Fruit fly (Drosophila melanogaster) whole organism, embryonic: ENCODE results near the gene SsRbeta.

Source experiments
- Abd-B ChIP-seq: fragments of 200-800 bp; sonication (Bioruptor generic); optimal IDR thresholded peaks from 2 replicates; lab custom pipeline; 2018; ENCODE audit warnings: missing biosample characterization, mild to moderate bottlenecking, missing genetic modification characterization, moderate library complexity
- CG10267 ChIP-seq: fragments of 200-800 bp; sonication (Bioruptor generic); optimal IDR thresholded peaks from 2 replicates; lab custom pipeline; 2018; ENCODE audit warnings: missing biosample characterization, mild to moderate bottlenecking, missing genetic modification characterization, moderate library complexity
- CG10959 ChIP-seq: fragments of 200-800 bp; sonication (Bioruptor generic); IDR thresholded peaks from 2 replicates; pipeline ENCODE4 v1.3.6; 2022; ENCODE audit warnings: missing biosample characterization, missing genetic modification characterization
- CG11093 ChIP-seq: fragments of 200-800 bp; sonication (Bioruptor generic); IDR thresholded peaks from 3 replicates; pipeline ENCODE4 v1.3.6; 2022; ENCODE audit warnings: missing biosample characterization, missing genetic modification characterization
- CG11398 ChIP-seq: fragments of 200-800 bp; sonication (Bioruptor generic); optimal IDR thresholded peaks from 2 replicates; lab custom pipeline; 2016; ENCODE audit warnings: missing biosample characterization, missing genetic modification characterization
- CG11695 ChIP-seq: fragments of 200-800 bp; sonication (Bioruptor generic); IDR thresholded peaks from 3 replicates; pipeline ENCODE4 v1.3.6; 2022; ENCODE audit warnings: missing biosample characterization, missing genetic modification characterization
- CG13624 ChIP-seq: fragments of 200-800 bp; sonication (Bioruptor generic); optimal IDR thresholded peaks from 2 replicates; lab custom pipeline; 2016; ENCODE audit warnings: missing biosample characterization, missing genetic modification characterization
- CG14710 ChIP-seq: fragments of 200-800 bp; sonication (Bioruptor generic); optimal IDR thresholded peaks from 3 replicates; lab custom pipeline; 2019; ENCODE audit warnings: missing biosample characterization, mild to moderate bottlenecking, missing genetic modification characterization, moderate library complexity
- CG15269 ChIP-seq: fragments of 200-800 bp; sonication (Bioruptor generic); optimal IDR thresholded peaks from 2 replicates; lab custom pipeline; 2018; ENCODE audit warnings: missing biosample characterization, mild to moderate bottlenecking, missing genetic modification characterization, moderate library complexity
- CG1603 ChIP-seq: fragments of 200-800 bp; sonication (Bioruptor generic); optimal IDR thresholded peaks from 2 replicates; lab custom pipeline; 2019; ENCODE audit warnings: missing biosample characterization, mild to moderate bottlenecking, missing genetic modification characterization, moderate library complexity
- CG16863 ChIP-seq: fragments of 200-800 bp; sonication (Bioruptor generic); optimal IDR thresholded peaks from 3 replicates; lab custom pipeline; 2016; ENCODE audit warnings: missing biosample characterization, missing genetic modification characterization
- CG17829 ChIP-seq: fragments of 200-800 bp; optimal IDR thresholded peaks from 2 replicates; lab custom pipeline; 2019; ENCODE audit warnings: missing biosample characterization, mild to moderate bottlenecking, missing genetic modification characterization, moderate library complexity
- CG18262 ChIP-seq: fragments of 200-800 bp; optimal IDR thresholded peaks from 3 replicates; lab custom pipeline; 2019; ENCODE audit warnings: missing biosample characterization, mild to moderate bottlenecking, missing genetic modification characterization, moderate library complexity
- CG2116 ChIP-seq: fragments of 200-800 bp; sonication (Bioruptor generic); optimal IDR thresholded peaks from 3 replicates; lab custom pipeline; 2018; ENCODE audit warnings: missing biosample characterization, mild to moderate bottlenecking, missing genetic modification characterization
- CG4730 ChIP-seq: fragments of 200-800 bp; sonication (Bioruptor generic); IDR thresholded peaks from 2 replicates; pipeline ENCODE4 v1.3.6; 2022; ENCODE audit warnings: missing biosample characterization, missing genetic modification characterization
- CG6654 ChIP-seq: fragments of 200-800 bp; sonication (Bioruptor generic); optimal IDR thresholded peaks from 2 replicates; lab custom pipeline; 2017; ENCODE audit warnings: missing biosample characterization, mild to moderate bottlenecking, missing genetic modification characterization
- CG8290 ChIP-seq, 3 experiments: fragments of 200-800 bp; sonication (Bioruptor generic); optimal IDR thresholded peaks; 2 replicates each; lab custom pipeline; 2016 to 2019; ENCODE audit warnings: missing biosample characterization in 3 of 3, missing genetic modification characterization in 3 of 3, mild to moderate bottlenecking in 2 of 3, moderate library complexity in 1 of 3
- CG9609 ChIP-seq: fragments of 200-800 bp; sonication (Bioruptor generic); optimal IDR thresholded peaks from 3 replicates; lab custom pipeline; 2016; ENCODE audit warnings: missing biosample characterization, missing genetic modification characterization
- CG9932 ChIP-seq: fragments of 200-800 bp; sonication (Bioruptor generic); IDR thresholded peaks from 2 replicates; pipeline ENCODE4 v1.3.6; 2022; ENCODE audit warnings: missing biosample characterization, missing genetic modification characterization
- CTCF ChIP-seq: fragments of 200-800 bp; sonication (Bioruptor generic); optimal IDR thresholded peaks from 2 replicates; lab custom pipeline; 2017; ENCODE audit warnings: missing biosample characterization, mild to moderate bottlenecking, missing genetic modification characterization, moderate library complexity
- Dbx ChIP-seq: fragments of 200-800 bp; sonication (Bioruptor generic); IDR thresholded peaks from 3 replicates; pipeline ENCODE4 v1.3.6; 2022; ENCODE audit warnings: missing biosample characterization, missing genetic modification characterization
- Fer3 ChIP-seq: fragments of 200-800 bp; sonication (Bioruptor generic); optimal IDR thresholded peaks from 2 replicates; lab custom pipeline; 2018; ENCODE audit warnings: missing biosample characterization, mild to moderate bottlenecking, missing genetic modification characterization, moderate library complexity
- Hand ChIP-seq: fragments of 200-800 bp; sonication (Bioruptor generic); optimal IDR thresholded peaks from 2 replicates; lab custom pipeline; 2017; ENCODE audit warnings: mild to moderate bottlenecking, missing biosample characterization, missing genetic modification reagents, missing genetic modification characterization
- Jarid2 ChIP-seq: fragments of 200-800 bp; sonication (Bioruptor generic); optimal IDR thresholded peaks from 3 replicates; lab custom pipeline; 2017; ENCODE audit warnings: mild to moderate bottlenecking, missing biosample characterization, missing genetic modification reagents, missing genetic modification characterization
- Med ChIP-seq: fragments of 200-800 bp; sonication (Bioruptor generic); peaks from one replicate; lab custom pipeline; 2016; ENCODE audit warnings: missing biosample characterization, missing genetic modification characterization, mild to moderate bottlenecking, inconsistent platforms, moderate library complexity
- NC2β ChIP-seq: fragments of 200-800 bp; sonication (Bioruptor generic); optimal IDR thresholded peaks from 2 replicates; lab custom pipeline; 2016; ENCODE audit warnings: missing biosample characterization, missing genetic modification characterization
- Sin3A ChIP-seq: fragments of >200 bp; optimal IDR thresholded peaks from 2 replicates; lab custom pipeline; 2018
- Sry-β ChIP-seq: fragments of 200-800 bp; sonication (Bioruptor generic); optimal IDR thresholded peaks from 2 replicates; lab custom pipeline; 2018; ENCODE audit warnings: missing biosample characterization, mild to moderate bottlenecking, missing genetic modification characterization, moderate library complexity
- Xrp1 ChIP-seq: fragments of 200-800 bp; sonication (Bioruptor generic); IDR thresholded peaks from 2 replicates; pipeline ENCODE4 v1.3.6; 2022; ENCODE audit warnings: missing biosample characterization, missing genetic modification characterization
- aop ChIP-seq: fragments of 200-800 bp; sonication (Bioruptor generic); IDR thresholded peaks from 2 replicates; pipeline ENCODE4 v1.3.6; 2022; ENCODE audit warnings: missing biosample characterization, missing genetic modification characterization
- ara ChIP-seq: fragments of 200-800 bp; sonication (Bioruptor generic); IDR thresholded peaks from 2 replicates; pipeline ENCODE4 v1.3.6; 2022; ENCODE audit warnings: missing biosample characterization, missing genetic modification characterization
- ato ChIP-seq: fragments of 200-800 bp; sonication (Bioruptor generic); IDR thresholded peaks from 2 replicates; pipeline ENCODE4 v1.3.6; 2022; ENCODE audit warnings: missing biosample characterization, missing genetic modification characterization; ENCODE audit not compliant: partially characterized antibody
- bcd ChIP-seq: fragments of 200-800 bp; sonication (Bioruptor generic); optimal IDR thresholded peaks from 2 replicates; lab custom pipeline; 2017; ENCODE audit warnings: missing biosample characterization, mild to moderate bottlenecking, missing genetic modification characterization
- bigmax ChIP-seq: fragments of 200-800 bp; sonication (Bioruptor generic); optimal IDR thresholded peaks from 2 replicates; lab custom pipeline; 2018; ENCODE audit warnings: missing biosample characterization, mild to moderate bottlenecking, missing genetic modification characterization
- dmrt11E ChIP-seq: fragments of 200-800 bp; sonication (Bioruptor generic); optimal IDR thresholded peaks from 3 replicates; lab custom pipeline; 2018; ENCODE audit warnings: missing biosample characterization, mild to moderate bottlenecking, missing genetic modification characterization, moderate library complexity
- dmrt99B ChIP-seq: fragments of 200-800 bp; sonication (Bioruptor generic); optimal IDR thresholded peaks from 2 replicates; lab custom pipeline; 2018; ENCODE audit warnings: missing biosample characterization, mild to moderate bottlenecking, missing genetic modification characterization, moderate library complexity
- fd3F ChIP-seq: fragments of 200-800 bp; sonication (Bioruptor generic); optimal IDR thresholded peaks from 2 replicates; lab custom pipeline; 2018; ENCODE audit warnings: missing biosample characterization, mild to moderate bottlenecking, missing genetic modification characterization, moderate library complexity
- ftz-f1 ChIP-seq: fragments of 200-800 bp; sonication (Bioruptor generic); optimal IDR thresholded peaks from 2 replicates; lab custom pipeline; 2016; ENCODE audit warnings: missing biosample characterization, missing genetic modification characterization
- hb ChIP-seq: fragments of 200-800 bp; sonication (Bioruptor generic); IDR thresholded peaks from 3 replicates; pipeline ENCODE4 v1.3.6; 2022; ENCODE audit warnings: missing biosample characterization, missing genetic modification characterization; ENCODE audit not compliant: partially characterized antibody
- lola ChIP-seq, 3 experiments: fragments of >200 bp in 2 of 3; fragments of 200-800 bp in 1 of 3; sonication (Bioruptor generic) in 1 of 3; optimal IDR thresholded peaks; 2 replicates each; lab custom pipeline; 2017 to 2019; ENCODE audit warnings: missing biosample characterization in 3 of 3, missing genetic modification characterization in 3 of 3, mild to moderate bottlenecking in 1 of 3, moderate library complexity in 1 of 3
- prd ChIP-seq, 3 experiments: fragments of >200 bp in 2 of 3; fragments of 200-800 bp in 1 of 3; sonication (Bioruptor generic) in 1 of 3; optimal IDR thresholded peaks in 2 of 3; IDR thresholded peaks in 1 of 3; 2 replicates in 2 of 3; 3 replicates in 1 of 3; pipeline versions ENCODE4 v1.3.6 to Lab custom; 2017 to 2022; ENCODE audit warnings: missing biosample characterization in 1 of 3, missing genetic modification characterization in 1 of 3
- slbo ChIP-seq: fragments of 200-800 bp; sonication (Bioruptor generic); IDR thresholded peaks from 2 replicates; pipeline ENCODE4 v1.3.6; 2022; ENCODE audit warnings: missing biosample characterization, missing genetic modification characterization
- sna ChIP-seq: fragments of 200-800 bp; sonication (Bioruptor generic); IDR thresholded peaks from 2 replicates; pipeline ENCODE4 v1.3.6; 2022; ENCODE audit warnings: missing biosample characterization, missing genetic modification characterization; ENCODE audit not compliant: partially characterized antibody
- stc ChIP-seq: fragments of 200-800 bp; sonication (Bioruptor generic); IDR thresholded peaks from 2 replicates; pipeline ENCODE4 v1.3.6; 2022; ENCODE audit warnings: missing biosample characterization, missing genetic modification characterization
- tin ChIP-seq: fragments of 200-800 bp; sonication (Bioruptor generic); optimal IDR thresholded peaks from 3 replicates; lab custom pipeline; 2016; ENCODE audit warnings: missing biosample characterization, missing genetic modification characterization
- ttk ChIP-seq: fragments of 200-800 bp; sonication (Bioruptor generic); IDR thresholded peaks from 2 replicates; pipeline ENCODE4 v2.1.2; 2022; ENCODE audit warnings: missing biosample characterization, missing genetic modification characterization
- vnd ChIP-seq: fragments of 200-800 bp; sonication (Bioruptor generic); IDR thresholded peaks from 3 replicates; pipeline ENCODE4 v1.3.6; 2022; ENCODE audit warnings: missing biosample characterization, missing genetic modification characterization; ENCODE audit not compliant: partially characterized antibody
- vvl ChIP-seq: fragments of 200-800 bp; sonication (Bioruptor generic); IDR thresholded peaks from 2 replicates; pipeline ENCODE4 v1.3.6; 2022; ENCODE audit warnings: missing biosample characterization, missing genetic modification characterization

Gene SsRbeta

dm6 chr3L:16128973-16129745 is at the start of gene SsRbeta (continued):
- TF ChIP-seq prd (optimal IDR thresholded peaks at IDR 0.05; lab: Kevin White, UChicago) (no peak), prd (GFP tag; IDR thresholded peaks at IDR 0.05; lab: Robert Waterston, UW) (peak; percentile 49), Med (GFP tag; lab: Kevin White, UChicago) (peak; percentile 91), CG9932 (GFP tag; lab: Robert Waterston, UW) (peak; percentile 76), CG4730 (GFP tag; lab: Robert Waterston, UW) (peak; percentile 37), CG13624 (GFP tag; lab: Kevin White, UChicago) (peak; percentile 43), ftz-f1 (no peak), Abd-B (GFP tag; lab: Kevin White, UChicago) (peak; percentile 3), Sin3A (lab: Kevin White, UChicago) (peak; percentile 37), CG18262 (tag; lab: Kevin White, UChicago) (peak; percentile 43), Dbx (GFP tag; lab: Robert Waterston, UW) (peak; percentile 20; the same call in 2 of the 3 replicates), Fer3 (tag; lab: Kevin White, UChicago) (peak; percentile 7), ara (peak; percentile 20; the same call in 1 of the 2 replicates), CG17829 (no peak), CG11695 (GFP tag; lab: Robert Waterston, UW) (peak; percentile 60; the same call in 2 of the 3 replicates), CG14710 (peak; percentile 40), fd3F (GFP tag; lab: Kevin White, UChicago) (peak; percentile 4), CG11398 (GFP tag; lab: Kevin White, UChicago) (no peak), ttk (GFP tag; lab: Robert Waterston, UW) (peak; percentile 50), CG11093 (GFP tag; lab: Robert Waterston, UW) (no peak), CG2116 (GFP tag; lab: Kevin White, UChicago) (peak; percentile 56), dmrt11E (tag; lab: Kevin White, UChicago) (peak; percentile 38), CG15269 (tag; lab: Kevin White, UChicago) (peak; percentile 36), tin (GFP tag; lab: Kevin White, UChicago) (peak; percentile 26), vvl (GFP tag; lab: Robert Waterston, UW) (peak; percentile 32), CTCF (peak; percentile 3), sna (GFP tag; lab: Robert Waterston, UW) (peak; percentile 51), NC2β (GFP tag; lab: Kevin White, UChicago) (peak; percentile 61), CG10959 (no peak), aop (GFP tag; lab: Robert Waterston, UW) (0 out of 2 replicates have a peak, but pooled peaks have one; percentile 4), CG9609 (GFP tag; lab: Kevin White, UChicago) (peak; percentile 23), bcd (no peak), hb (GFP tag; lab: Robert Waterston, UW) (peak; percentile 61; the same call in 1 of the 3 replicates), CG8290 (GFP tag; optimal IDR thresholded peaks at IDR 0.05; lab: Kevin White, UChicago) (no peak), CG8290 (tag; optimal IDR thresholded peaks at IDR 0.05; lab: Kevin White, UChicago) (peak in 1 of 2 experiments; percentile 82), CG16863 (GFP tag; lab: Kevin White, UChicago) (no peak), Hand (no peak), bigmax (GFP tag; lab: Kevin White, UChicago) (peak; percentile 17), Xrp1 (GFP tag; lab: Robert Waterston, UW) (peak; percentile 56), slbo (GFP tag; lab: Robert Waterston, UW) (peak; percentile 82), Sry-β (GFP tag; lab: Kevin White, UChicago) (peak; percentile 61), lola (GFP tag; optimal IDR thresholded peaks at IDR 0.05; lab: Kevin White, UChicago) (peak in 1 of 3 experiments; percentile 32), Jarid2 (GFP tag; lab: Kevin White, UChicago) (peak; percentile 37), stc (GFP tag; lab: Robert Waterston, UW) (peak; percentile 55), dmrt99B (tag; lab: Kevin White, UChicago) (peak; percentile 13), ato (GFP tag; lab: Robert Waterston, UW) (peak; percentile 50; the same call in 1 of the 2 replicates), vnd (GFP tag; lab: Robert Waterston, UW) (0 out of 3 replicates have a peak, but pooled peaks have one; percentile 39), CG10267 (tag; lab: Kevin White, UChicago) (peak; percentile 34), CG6654 (no peak), CG1603 (peak; percentile 77)
